Worm (Caenorhabditis elegans) whole organism, L1 larva: ENCODE measurements around the gene F35D11.4.

ENCODE experiments used
- C04F5.9 ChIP-seq: sonication (generic microtip); optimal IDR thresholded peaks from 2 replicates; lab custom pipeline; 2016; ENCODE audit warnings: missing genetic modification characterization, missing compliant biosample characterization
- C16A3.4 ChIP-seq: fragments of 150-350 bp; optimal IDR thresholded peaks from 2 replicates; lab custom pipeline; 2014; ENCODE audit warnings: missing biosample characterization, missing genetic modification characterization
- C34B4.2 ChIP-seq: sonication (generic microtip); optimal IDR thresholded peaks from 2 replicates; lab custom pipeline; 2017; ENCODE audit warnings: mild to moderate bottlenecking, missing genetic modification characterization, missing compliant biosample characterization
- F16B12.6 ChIP-seq: fragments of 150-350 bp; optimal IDR thresholded peaks from 2 replicates; lab custom pipeline; 2014; ENCODE audit warnings: missing biosample characterization, missing genetic modification characterization
- Y116A8C.19 ChIP-seq: sonication (generic microtip); optimal IDR thresholded peaks from 2 replicates; lab custom pipeline; 2016; ENCODE audit warnings: missing compliant biosample characterization, missing genetic modification characterization, borderline replicate concordance
- alr-1 ChIP-seq: fragments of 200-800 bp; sonication (Bioruptor generic); optimal IDR thresholded peaks from 2 replicates; lab custom pipeline; 2018; ENCODE audit warnings: borderline replicate concordance, mild to moderate bottlenecking, missing genetic modification characterization, missing compliant biosample characterization
- aly-2 ChIP-seq: fragments of 150-350 bp; optimal IDR thresholded peaks from 2 replicates; lab custom pipeline; 2014; ENCODE audit warnings: missing biosample characterization, missing genetic modification characterization
- ama-1 ChIP-seq: fragments of 150-350 bp; optimal IDR thresholded peaks from 2 replicates; lab custom pipeline; 2014
- blmp-1 ChIP-seq: fragments of 150-350 bp; optimal IDR thresholded peaks from 2 replicates; lab custom pipeline; 2014; ENCODE audit warnings: missing biosample characterization, missing genetic modification characterization
- ceh-63 ChIP-seq: fragments of 200-800 bp; sonication (Bioruptor generic); optimal IDR thresholded peaks from 2 replicates; lab custom pipeline; 2018; ENCODE audit warnings: mild to moderate bottlenecking, missing genetic modification characterization, missing compliant biosample characterization
- ceh-88 ChIP-seq: fragments of 200-800 bp; sonication (Bioruptor generic); IDR thresholded peaks from 2 replicates; pipeline ENCODE4 v1.3.6; 2022; ENCODE audit warnings: missing genetic modification characterization, missing compliant biosample characterization
- ceh-90 ChIP-seq: sonication (generic microtip); optimal IDR thresholded peaks from 2 replicates; lab custom pipeline; 2016; ENCODE audit warnings: missing genetic modification characterization, missing compliant biosample characterization
- ces-1 ChIP-seq: fragments of 150-350 bp; optimal IDR thresholded peaks from 2 replicates; lab custom pipeline; 2014; ENCODE audit warnings: missing biosample characterization, missing genetic modification reagents, missing genetic modification characterization
- dsc-1 ChIP-seq: sonication (generic microtip); optimal IDR thresholded peaks from 2 replicates; lab custom pipeline; 2016; ENCODE audit warnings: mild to moderate bottlenecking, missing genetic modification characterization, missing compliant biosample characterization
- efl-1 ChIP-seq, 4 experiments: fragments of 150-350 bp; optimal IDR thresholded peaks in 3 of 4; peaks in 1 of 4; 1 replicate in 1 of 4; 2 replicates in 3 of 4; lab custom pipeline; 2014; ENCODE audit warnings: missing biosample characterization in 2 of 4, missing genetic modification characterization in 2 of 4, missing genetic modification reagents in 2 of 4
- efl-3 ChIP-seq: fragments of 200-800 bp; sonication (Bioruptor generic); optimal IDR thresholded peaks from 2 replicates; lab custom pipeline; 2018; ENCODE audit warnings: mild to moderate bottlenecking, missing genetic modification characterization, missing compliant biosample characterization
- egl-27 ChIP-seq, 2 experiments: fragments of 150-350 bp in 1 of 2; sonication (generic microtip); optimal IDR thresholded peaks; 3 replicates each; lab custom pipeline; 2017 to 2018; ENCODE audit warnings: missing biosample characterization in 2 of 2, missing genetic modification characterization in 2 of 2, missing genetic modification reagents in 2 of 2
- elt-2 ChIP-seq: sonication (generic microtip); optimal IDR thresholded peaks from 2 replicates; lab custom pipeline; 2016; ENCODE audit warnings: missing genetic modification characterization, mild to moderate bottlenecking, inconsistent platforms, missing compliant biosample characterization, missing genetic modification reagents
- fkh-10 ChIP-seq: sonication (generic microtip); optimal IDR thresholded peaks from 2 replicates; lab custom pipeline; 2017; ENCODE audit warnings: missing biosample characterization, missing genetic modification reagents, missing genetic modification characterization
- fkh-8 ChIP-seq: sonication (generic microtip); optimal IDR thresholded peaks from 2 replicates; lab custom pipeline; 2016; ENCODE audit warnings: mild to moderate bottlenecking, missing genetic modification characterization, missing compliant biosample characterization
- fos-1 ChIP-seq: fragments of 150-350 bp; optimal IDR thresholded peaks from 2 replicates; lab custom pipeline; 2014; ENCODE audit warnings: missing biosample characterization, missing genetic modification characterization
- hlh-17 ChIP-seq: fragments of 200-800 bp; sonication (Bioruptor generic); optimal IDR thresholded peaks from 2 replicates; lab custom pipeline; 2018; ENCODE audit warnings: missing genetic modification characterization, mild to moderate bottlenecking, missing compliant biosample characterization, moderate library complexity, borderline replicate concordance
- irx-1 ChIP-seq: sonication (generic microtip); optimal IDR thresholded peaks from 2 replicates; lab custom pipeline; 2016; ENCODE audit warnings: missing genetic modification characterization, missing compliant biosample characterization
- isw-1 ChIP-seq: fragments of 200-800 bp; sonication (Bioruptor generic); IDR thresholded peaks from 2 replicates; pipeline ENCODE4 v1.3.6; 2022; ENCODE audit warnings: missing genetic modification characterization, missing compliant biosample characterization
- jun-1 ChIP-seq: fragments of 150-350 bp; optimal IDR thresholded peaks from 2 replicates; lab custom pipeline; 2014; ENCODE audit warnings: missing biosample characterization, missing genetic modification reagents, missing genetic modification characterization
- lin-13 ChIP-seq: fragments of 150-350 bp; optimal IDR thresholded peaks from 2 replicates; lab custom pipeline; 2014; ENCODE audit warnings: missing biosample characterization, missing genetic modification reagents, missing genetic modification characterization
- lin-14 ChIP-seq: fragments of 200-800 bp; sonication (Bioruptor generic); optimal IDR thresholded peaks from 2 replicates; lab custom pipeline; 2018; ENCODE audit warnings: mild to moderate bottlenecking, missing genetic modification characterization, moderate library complexity, missing compliant biosample characterization
- lin-39 ChIP-seq: fragments of 150-350 bp; optimal IDR thresholded peaks from 2 replicates; lab custom pipeline; 2014; ENCODE audit warnings: missing biosample characterization, missing genetic modification reagents, missing genetic modification characterization
- lir-3 ChIP-seq: sonication (generic microtip); optimal IDR thresholded peaks from 2 replicates; lab custom pipeline; 2016; ENCODE audit warnings: mild to moderate bottlenecking, missing genetic modification characterization, moderate library complexity, missing compliant biosample characterization; ENCODE audit not compliant: poor library complexity
- nhr-19 ChIP-seq: fragments of 200-800 bp; sonication (Bioruptor generic); conservative IDR thresholded peaks from 2 replicates; pipeline ENCODE4 v1.3.6; 2022; ENCODE audit warnings: missing genetic modification characterization, missing compliant biosample characterization
- nhr-237 ChIP-seq: fragments of 150-350 bp; optimal IDR thresholded peaks from 2 replicates; lab custom pipeline; 2014; ENCODE audit warnings: missing biosample characterization, missing genetic modification characterization
- nhr-47 ChIP-seq: sonication (generic microtip); optimal IDR thresholded peaks from 2 replicates; lab custom pipeline; 2016; ENCODE audit warnings: mild to moderate bottlenecking, missing genetic modification characterization, moderate library complexity, missing compliant biosample characterization
- nhr-84 ChIP-seq: sonication (generic microtip); optimal IDR thresholded peaks from 2 replicates; lab custom pipeline; 2017; ENCODE audit warnings: missing biosample characterization, missing genetic modification characterization
- nhr-85 ChIP-seq: sonication (generic microtip); peaks from one replicate; lab custom pipeline; 2016; ENCODE audit warnings: missing genetic modification characterization, inconsistent platforms, missing compliant biosample characterization
- skn-1 ChIP-seq: fragments of 150-350 bp; optimal IDR thresholded peaks from 2 replicates; lab custom pipeline; 2014; ENCODE audit warnings: missing biosample characterization, missing genetic modification characterization
- snpc-4 ChIP-seq: fragments of 150-350 bp; optimal IDR thresholded peaks from 2 replicates; lab custom pipeline; 2014; ENCODE audit warnings: missing biosample characterization, missing genetic modification characterization
- snu-23 ChIP-seq: sonication (generic microtip); optimal IDR thresholded peaks from 2 replicates; lab custom pipeline; 2016; ENCODE audit warnings: missing genetic modification characterization, missing compliant biosample characterization
- sox-4 ChIP-seq: sonication (generic microtip); optimal IDR thresholded peaks from 2 replicates; lab custom pipeline; 2016; ENCODE audit warnings: missing genetic modification characterization, missing compliant biosample characterization
- sptf-1 ChIP-seq: fragments of 150-350 bp; optimal IDR thresholded peaks from 2 replicates; lab custom pipeline; 2014; ENCODE audit warnings: missing biosample characterization, missing genetic modification characterization
- unc-130 ChIP-seq: fragments of 150-350 bp; optimal IDR thresholded peaks from 2 replicates; lab custom pipeline; 2017; ENCODE audit warnings: missing biosample characterization, missing genetic modification characterization, inconsistent platforms
- unc-62 ChIP-seq: fragments of 150-350 bp; optimal IDR thresholded peaks from 2 replicates; lab custom pipeline; 2014; ENCODE audit warnings: missing biosample characterization, missing genetic modification reagents, missing genetic modification characterization
- unc-86 ChIP-seq: sonication (generic microtip); optimal IDR thresholded peaks from 2 replicates; lab custom pipeline; 2016; ENCODE audit warnings: missing genetic modification characterization, missing compliant biosample characterization
- unc-98 ChIP-seq: fragments of 200-800 bp; sonication (Bioruptor generic); IDR thresholded peaks from 2 replicates; pipeline ENCODE4 v1.3.6; 2022; ENCODE audit warnings: missing genetic modification characterization, missing compliant biosample characterization
- xbp-1 ChIP-seq: sonication (generic microtip); optimal IDR thresholded peaks from 2 replicates; lab custom pipeline; 2016; ENCODE audit warnings: missing genetic modification characterization, missing compliant biosample characterization
- ztf-11 ChIP-seq, 2 experiments: sonication (generic microtip); optimal IDR thresholded peaks; 2 replicates each; lab custom pipeline; 2016 to 2017; ENCODE audit warnings: missing genetic modification characterization in 2 of 2, missing biosample characterization in 1 of 2, missing compliant biosample characterization in 1 of 2
- ztf-4 ChIP-seq: fragments of 150-350 bp; optimal IDR thresholded peaks from 2 replicates; lab custom pipeline; 2014; ENCODE audit warnings: missing biosample characterization, missing genetic modification characterization

Gene F35D11.4

DNA sequence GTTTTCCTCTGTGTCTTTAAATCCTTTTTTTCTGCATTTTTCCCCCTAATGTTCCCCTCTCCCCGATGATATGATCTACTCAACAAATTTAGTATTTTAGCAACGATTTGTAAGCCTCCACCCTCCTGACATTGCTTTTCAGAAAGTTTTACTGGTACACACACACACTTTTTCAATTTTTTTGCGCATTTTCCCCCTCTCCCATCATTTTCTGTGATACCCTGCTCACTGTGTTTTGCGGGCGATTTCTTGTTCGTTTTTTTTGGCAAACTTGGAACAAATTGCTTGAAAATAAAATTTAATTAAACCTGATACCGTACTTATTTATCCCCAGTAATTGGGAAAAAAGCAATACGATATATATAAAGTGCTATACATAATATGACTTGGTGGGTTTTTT is 12.6 kb upstream of the F35D11.4 start:
- TF ChIP-seq ceh-88 = no peak
- TF ChIP-seq xbp-1 = no peak
- TF ChIP-seq irx-1 = no peak
- TF ChIP-seq lir-3 (tag; lab: Kevin White, UChicago) = no peak
- TF ChIP-seq C04F5.9 (tag; lab: Kevin White, UChicago) = no peak
- TF ChIP-seq egl-27 (tag; optimal IDR thresholded peaks at IDR 0.05; lab: Kevin White, UChicago) = no peak
- TF ChIP-seq nhr-47 (tag; lab: Kevin White, UChicago) = no peak
- no peak for TF ChIP-seq snpc-4 (tag; lab: Kevin White, UChicago)
- peak; percentile 21 for TF ChIP-seq aly-2 (tag; lab: Kevin White, UChicago)

- TF ChIP-seq skn-1 (no peak), ztf-4 (tag; lab: Kevin White, UChicago) (no peak), hlh-17 (GFP tag; lab: Kevin White, UChicago) (no peak), ama-1 (lab: Kevin White, UChicago) (no peak), unc-130 (tag; lab: Kevin White, UChicago) (no peak), efl-3 (GFP tag; lab: Kevin White, UChicago) (no peak), C04F5.9 (tag; lab: Kevin White, UChicago) (no peak), fkh-10 (GFP tag; lab: Kevin White, UChicago) (no peak), aly-2 (tag; lab: Kevin White, UChicago) (no peak), lin-39 (tag; lab: Kevin White, UChicago) (no peak), C16A3.4 (no peak), unc-62 (no peak), dsc-1 (tag; lab: Kevin White, UChicago) (no peak), isw-1 (GFP tag; lab: Robert Waterston, UW) (no peak), sox-4 (no peak), alr-1 (tag; lab: Kevin White, UChicago) (no peak)
Measured at ce11 chrII:4597441-4597840, 5.8 kb upstream of the F35D11.4 start.

DNA sequence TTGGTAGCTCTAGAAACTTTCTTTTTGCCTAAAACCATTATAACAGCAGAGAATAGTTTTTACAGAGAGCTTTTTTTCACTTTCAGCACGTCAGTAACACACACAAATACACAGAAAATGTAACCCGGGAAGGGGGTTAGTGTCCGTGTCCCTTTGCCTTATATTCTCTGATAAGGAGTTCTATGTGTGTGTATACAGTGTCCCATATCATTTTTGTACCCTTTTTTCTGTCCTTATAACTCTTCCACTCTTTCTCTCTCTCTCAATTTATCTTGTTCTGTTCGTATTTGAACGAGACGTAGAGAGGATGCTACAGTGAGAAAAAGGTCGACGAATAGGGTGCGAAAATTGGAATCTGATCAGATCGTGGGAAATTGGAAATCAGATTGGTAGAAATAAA is 4.4 kb upstream of the F35D11.4 start:
- TF ChIP-seq jun-1 (no peak), efl-1 (optimal IDR thresholded peaks at IDR 0.05; lab: Kevin White, UChicago) (no peak), efl-1 (GFP tag; optimal IDR thresholded peaks at IDR 0.05 in 1 of 2; lab: Kevin White, UChicago) (peak in 1 of 2 experiments; percentile 7), skn-1 (no peak), fkh-8 (no peak), elt-2 (tag; lab: Kevin White, UChicago) (peak; percentile 77), F16B12.6 (tag; lab: Kevin White, UChicago) (no peak), lin-13 (GFP tag; lab: Kevin White, UChicago) (no peak), lin-14 (GFP tag; lab: Kevin White, UChicago) (peak; percentile 10), C34B4.2 (tag; lab: Kevin White, UChicago) (no peak), lin-39 (tag; lab: Kevin White, UChicago) (no peak), unc-98 (GFP tag; lab: Robert Waterston, UW) (no peak), nhr-47 (tag; lab: Kevin White, UChicago) (no peak), Y116A8C.19 (tag; lab: Kevin White, UChicago) (no peak), ceh-88 (no peak), nhr-84 (no peak), ceh-90 (no peak)

- TF ChIP-seq fkh-8 (peak; percentile 20), sptf-1 (no peak)
Measured at ce11 chrII:4599838-4600237, 3.4 kb upstream of the F35D11.4 start.

DNA sequence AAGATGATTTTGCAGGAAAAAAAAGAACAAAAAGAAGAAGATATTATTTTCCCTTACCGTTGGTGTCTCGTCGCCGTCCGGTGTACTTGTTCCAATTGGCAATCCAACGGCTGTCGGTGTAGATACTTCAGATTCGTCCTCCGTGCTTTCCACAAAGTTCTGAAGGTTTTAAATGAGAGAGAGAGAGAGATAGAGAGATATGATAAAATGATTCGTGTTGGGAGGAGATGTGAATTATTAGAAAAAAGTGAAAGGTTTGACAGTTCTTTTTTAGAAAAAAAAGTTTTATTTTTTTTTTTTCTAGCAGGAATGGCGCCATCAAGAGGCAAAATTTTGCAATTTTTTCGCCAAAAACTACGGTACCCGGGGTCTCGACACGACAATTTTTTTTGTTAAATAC is 3.0 kb upstream of the F35D11.4 start:
- TF ChIP-seq nhr-84 (no peak), Y116A8C.19 (tag; lab: Kevin White, UChicago) (no peak), unc-86 (tag; lab: Kevin White, UChicago) (no peak), ztf-11 (tag; optimal IDR thresholded peaks at IDR 0.05; lab: Kevin White, UChicago) (no peak), hlh-17 (GFP tag; lab: Kevin White, UChicago) (no peak), ces-1 (GFP tag; lab: Kevin White, UChicago) (no peak), fos-1 (no peak), snu-23 (GFP tag; lab: Kevin White, UChicago) (peak; percentile 2), lin-14 (GFP tag; lab: Kevin White, UChicago) (peak; percentile 14), lin-39 (tag; lab: Kevin White, UChicago) (no peak), dsc-1 (tag; lab: Kevin White, UChicago) (no peak), blmp-1 (tag; lab: Kevin White, UChicago) (peak; percentile 82), C16A3.4 (no peak), ceh-63 (GFP tag; lab: Kevin White, UChicago) (no peak), nhr-85 (tag; lab: Kevin White, UChicago) (peak; percentile 25), nhr-19 (GFP tag; lab: Robert Waterston, UW) (no peak), nhr-237 (no peak), C34B4.2 (tag; lab: Kevin White, UChicago) (no peak)
